Worm (Caenorhabditis elegans): ENCODE results near the gene rfc-2.

Gene rfc-2

DNA sequence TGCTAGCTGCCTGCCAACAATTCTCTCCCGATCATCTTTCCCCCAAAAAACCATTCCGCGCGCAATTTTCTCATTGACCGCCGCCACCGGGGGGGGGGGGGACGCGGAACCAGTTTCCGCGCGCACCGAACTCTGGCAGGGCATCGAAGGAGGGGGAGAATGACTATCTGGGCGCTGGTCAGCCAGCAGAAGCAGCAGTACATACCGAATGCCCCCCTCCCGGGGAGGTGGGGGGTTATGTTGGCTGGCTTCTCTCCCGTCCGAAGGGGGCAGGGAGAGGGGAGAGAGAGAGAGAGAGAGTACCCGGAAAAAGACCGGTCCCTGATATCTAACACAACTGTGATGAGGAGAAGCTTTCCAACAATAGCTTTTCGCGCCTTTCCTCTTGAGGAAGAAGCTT, 30.6 kb downstream of the rfc-2 start (continued):
- TF ChIP-seq ceh-27 (GFP tag; optimal IDR thresholded peaks at IDR 0.05) (peak; percentile 4), F49E8.2 (tag; optimal IDR thresholded peaks at IDR 0.05; ENCODE audit: insufficient read depth) (no peak), madf-6 (GFP tag; IDR thresholded peaks at IDR 0.05) (no peak), lin-26 (GFP tag; IDR thresholded peaks at IDR 0.05) (no peak), F52B5.7 (tag; optimal IDR thresholded peaks at IDR 0.05) (no peak), nfya-2 (GFP tag; IDR thresholded peaks at IDR 0.05) (no peak), dpff-1 (tag; optimal IDR thresholded peaks at IDR 0.05) (no peak), efl-1 (GFP tag; optimal IDR thresholded peaks at IDR 0.05) (no peak), snpc-1.1 (tag; optimal IDR thresholded peaks at IDR 0.05; ENCODE audit: insufficient read depth) (no peak), ztf-28 (GFP tag; IDR thresholded peaks at IDR 0.05) (no peak), him-1 (tag; optimal IDR thresholded peaks at IDR 0.05) (no peak), Y67H2A.10 (GFP tag; conservative IDR thresholded peaks at IDR 0.05) (no peak), T07F8.4 (tag; optimal IDR thresholded peaks at IDR 0.05) (no peak), F57A8.1 (GFP tag; optimal IDR thresholded peaks at IDR 0.05) (no peak), attf-6 (GFP tag; IDR thresholded peaks at IDR 0.05) (no peak), Y56A3A.18 (GFP tag; IDR thresholded peaks at IDR 0.05) (no peak), F57C9.4 (tag; optimal IDR thresholded peaks at IDR 0.05) (no peak), hmg-20 (GFP tag; IDR thresholded peaks at IDR 0.05) (no peak), mcd-1 (GFP tag; IDR thresholded peaks at IDR 0.05) (peak; percentile 46; the same call in 1 of the 2 replicates), ZK185.1 (tag; optimal IDR thresholded peaks at IDR 0.05; ENCODE audit: poor library complexity, severe bottlenecking) (no peak), ceh-91 (GFP tag; IDR thresholded peaks at IDR 0.05) (no peak), ztf-3 (GFP tag; optimal IDR thresholded peaks at IDR 0.05) (no peak), zfh-2 (GFP tag; conservative IDR thresholded peaks at IDR 0.05) (peak; percentile 96), rcor-1 (GFP tag; IDR thresholded peaks at IDR 0.05) (no peak), rpc-1 (optimal IDR thresholded peaks at IDR 0.05) (no peak), rpc-1 (tag; optimal IDR thresholded peaks at IDR 0.05) (no peak), hrde-1 (tag; optimal IDR thresholded peaks at IDR 0.05; ENCODE audit: borderline replicate concordance) (no peak), B0019.2 (GFP tag; conservative IDR thresholded peaks at IDR 0.05) (no peak), lin-54 (GFP tag; optimal IDR thresholded peaks at IDR 0.05) (no peak), sea-2 (GFP tag; IDR thresholded peaks at IDR 0.05) (no peak)

DNA sequence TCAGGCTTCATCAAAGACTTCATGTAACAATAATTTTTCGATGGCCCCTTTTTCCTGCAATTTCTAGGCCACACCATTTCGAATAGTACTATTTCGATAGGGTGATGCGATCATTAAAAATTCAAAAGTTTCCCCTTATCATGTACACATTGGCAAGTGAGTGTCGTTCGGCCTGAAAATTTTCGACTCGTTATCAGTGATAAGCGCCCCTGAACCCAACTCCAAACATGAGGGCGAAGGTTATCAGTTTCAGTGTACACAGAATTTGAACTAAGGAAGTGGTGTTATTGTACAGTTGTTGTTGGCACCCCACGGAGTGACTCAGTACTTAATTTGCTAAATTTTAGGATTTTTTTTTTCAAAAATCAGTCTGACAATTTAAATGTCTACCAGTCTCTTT, 31.8 kb downstream of the rfc-2 start:
- TF ChIP-seq ets-4 (GFP tag; optimal IDR thresholded peaks at IDR 0.05): peak; percentile 50
- peak; percentile 61; the same call in 1 of the 2 replicates for TF ChIP-seq dox-1 (GFP tag; IDR thresholded peaks at IDR 0.05)
- peak; percentile 94 for TF ChIP-seq nhr-80 (tag; optimal IDR thresholded peaks at IDR 0.05)
- TF ChIP-seq F39B2.1 (GFP tag; IDR thresholded peaks at IDR 0.05): no peak

DNA sequence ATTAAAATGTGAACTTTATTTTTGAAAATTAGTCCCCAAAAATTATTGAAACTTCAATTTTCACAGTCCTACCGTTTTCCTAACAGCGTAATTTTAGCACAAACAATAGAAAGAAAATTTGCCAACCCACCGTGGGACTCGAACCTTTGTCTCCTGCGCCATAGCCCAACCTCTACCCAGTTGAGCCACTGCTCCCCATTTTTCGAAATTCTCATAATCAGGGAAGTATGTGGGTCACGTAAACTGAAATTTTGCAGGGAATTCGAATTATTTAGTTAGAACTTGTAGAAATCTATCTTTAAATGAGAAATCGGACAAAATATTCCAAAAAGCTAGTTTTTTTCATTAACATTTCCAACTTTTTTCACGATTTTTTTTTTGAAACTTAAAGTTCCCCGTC, 33.2 kb downstream of the rfc-2 start:
- TF ChIP-seq dpl-1 (GFP tag; optimal IDR thresholded peaks at IDR 0.05): no peak
- peak; percentile 16 for TF ChIP-seq B0261.1 (tag; optimal IDR thresholded peaks at IDR 0.05)
- TF ChIP-seq ztf-25 (GFP tag; IDR thresholded peaks at IDR 0.05): no peak
- TF ChIP-seq fkh-3 (tag; optimal IDR thresholded peaks at IDR 0.05): no peak
- no peak for TF ChIP-seq nhr-120 (GFP tag; IDR thresholded peaks at IDR 0.05)
- TF ChIP-seq sptf-2 (GFP tag; optimal IDR thresholded peaks at IDR 0.05): no peak
- TF ChIP-seq madf-10 (tag; optimal IDR thresholded peaks at IDR 0.05): no peak
- no peak for TF ChIP-seq rcor-1 (GFP tag; IDR thresholded peaks at IDR 0.05)
- TF ChIP-seq hmg-1.2 (GFP tag; IDR thresholded peaks at IDR 0.05): no peak
- TF ChIP-seq rpc-1 (optimal IDR thresholded peaks at IDR 0.05): peak; percentile 8
- TF ChIP-seq rpc-1 (tag; optimal IDR thresholded peaks at IDR 0.05): peak; percentile 52
- peak; percentile 70 for TF ChIP-seq tbp1 (GFP tag; optimal IDR thresholded peaks at IDR 0.05)

All from whole organism, young adult.